Worm (Caenorhabditis elegans) whole organism, midembryonic: ENCODE data around the gene fust-1.

Experiments used
- T22C8.4 ChIP-seq: fragments of 200-800 bp; sonication (Bioruptor generic); IDR thresholded peaks from 2 replicates; pipeline ENCODE4 v1.3.6; 2022; ENCODE audit warnings: missing genetic modification characterization, missing compliant biosample characterization
- klf-2 ChIP-seq: fragments of 200-800 bp; sonication (Bioruptor generic); conservative IDR thresholded peaks from 2 replicates; pipeline ENCODE4 v1.3.6; 2022; ENCODE audit warnings: missing genetic modification reagents, missing genetic modification characterization, missing compliant biosample characterization
- med-1 ChIP-seq: sonication (generic microtip); optimal IDR thresholded peaks from 2 replicates; lab custom pipeline; 2017; ENCODE audit warnings: missing genetic modification characterization, mild to moderate bottlenecking, missing compliant biosample characterization, antibody characterized with exemption, missing genetic modification reagents; ENCODE audit not compliant: insufficient read depth
- ztf-23 ChIP-seq: fragments of 200-800 bp; sonication (Bioruptor generic); IDR thresholded peaks from 2 replicates; pipeline ENCODE4 v1.3.6; 2022; ENCODE audit warnings: missing genetic modification reagents, missing genetic modification characterization, missing compliant biosample characterization

ce11 chrII:7146240-7146639 is 6.1 kb upstream of the fust-1 start:
- TF ChIP-seq T22C8.4 (GFP tag; lab: Robert Waterston, UW) (no peak), ztf-23 (GFP tag; lab: Robert Waterston, UW) (no peak), med-1 (GFP tag; lab: Kevin White, UChicago) (no peak), klf-2 (GFP tag; lab: Robert Waterston, UW) (no peak)
